Worm (Caenorhabditis elegans): ENCODE results near the gene T26H5.4.

- no peak for TF ChIP-seq dao-5 (tag; optimal IDR thresholded peaks at IDR 0.05)
- no peak for TF ChIP-seq him-1 (tag; optimal IDR thresholded peaks at IDR 0.05)
- TF ChIP-seq W03F9.2 (tag; optimal IDR thresholded peaks at IDR 0.05): no peak
Measured at ce11 chrV:15497731-15498130, 49.2 kb upstream of the T26H5.4 start.
